Fruit fly (Drosophila melanogaster) whole organism, embryonic: ENCODE data around the gene CG5096.
A peak's percentile ranks its signal among the peaks of the same experiment; 100 is the strongest.

Experiments
- Bteb2 ChIP-seq: fragments of 200-800 bp; sonication (Bioruptor generic); optimal IDR thresholded peaks from 2 replicates; lab custom pipeline; 2016; ENCODE audit warnings: missing biosample characterization, missing genetic modification characterization
- CG11456 ChIP-seq: fragments of 200-800 bp; sonication (Bioruptor generic); IDR thresholded peaks from 3 replicates; pipeline ENCODE4 v1.3.6; 2022; ENCODE audit warnings: missing biosample characterization, missing genetic modification characterization
- CG12104 ChIP-seq: fragments of 200-800 bp; sonication (Bioruptor generic); optimal IDR thresholded peaks from 3 replicates; lab custom pipeline; 2016; ENCODE audit warnings: missing biosample characterization, missing genetic modification characterization
- CG12299 ChIP-seq: fragments of 200-800 bp; sonication (Bioruptor generic); optimal IDR thresholded peaks from 2 replicates; lab custom pipeline; 2018; ENCODE audit warnings: missing biosample characterization, mild to moderate bottlenecking, missing genetic modification characterization
- CG13287 ChIP-seq: fragments of 200-800 bp; sonication (Bioruptor generic); IDR thresholded peaks from 2 replicates; pipeline ENCODE4 v1.3.6; 2022; ENCODE audit warnings: missing biosample characterization, missing genetic modification characterization; ENCODE audit not compliant: partially characterized antibody
- CG1603 ChIP-seq: fragments of 200-800 bp; sonication (Bioruptor generic); optimal IDR thresholded peaks from 2 replicates; lab custom pipeline; 2019; ENCODE audit warnings: missing biosample characterization, mild to moderate bottlenecking, missing genetic modification characterization, moderate library complexity
- CG17328 ChIP-seq: fragments of 200-800 bp; sonication (Bioruptor generic); IDR thresholded peaks from 2 replicates; pipeline ENCODE4 v1.3.6; 2022; ENCODE audit warnings: missing biosample characterization, missing genetic modification characterization
- CG18476 ChIP-seq: fragments of 200-800 bp; sonication (Bioruptor generic); optimal IDR thresholded peaks from 2 replicates; lab custom pipeline; 2016; ENCODE audit warnings: missing biosample characterization, mild to moderate bottlenecking, missing genetic modification characterization
- CG18619 ChIP-seq: fragments of 200-800 bp; sonication (Bioruptor generic); optimal IDR thresholded peaks from 3 replicates; lab custom pipeline; 2017; ENCODE audit warnings: missing biosample characterization, mild to moderate bottlenecking, missing genetic modification characterization
- CG18764 ChIP-seq: fragments of 200-800 bp; sonication (Bioruptor generic); optimal IDR thresholded peaks from 3 replicates; lab custom pipeline; 2016; ENCODE audit warnings: missing biosample characterization, missing genetic modification characterization
- CG33557 ChIP-seq: fragments of 200-800 bp; sonication (Bioruptor generic); optimal IDR thresholded peaks from 2 replicates; lab custom pipeline; 2019; ENCODE audit warnings: missing biosample characterization, mild to moderate bottlenecking, missing genetic modification characterization, moderate library complexity
- CG34224 ChIP-seq: fragments of 200-800 bp; sonication (Bioruptor generic); IDR thresholded peaks from 3 replicates; pipeline ENCODE4 v1.3.6; 2022; ENCODE audit warnings: missing biosample characterization, missing genetic modification characterization; ENCODE audit not compliant: partially characterized antibody
- CG3726 ChIP-seq: fragments of 200-800 bp; sonication (Bioruptor generic); IDR thresholded peaks from 3 replicates; pipeline ENCODE4, ENCODE4 v1.3.6; 2022; ENCODE audit warnings: missing biosample characterization, missing genetic modification characterization
- CG3838 ChIP-seq: fragments of 200-800 bp; sonication (Bioruptor generic); optimal IDR thresholded peaks from 3 replicates; lab custom pipeline; 2016; ENCODE audit warnings: missing biosample characterization, missing genetic modification characterization
- CG7372 ChIP-seq: fragments of 200-800 bp; sonication (Bioruptor generic); IDR thresholded peaks from 2 replicates; pipeline ENCODE4 v1.3.6; 2022; ENCODE audit warnings: missing biosample characterization, missing genetic modification characterization
- CG7745 ChIP-seq: fragments of 200-800 bp; sonication (Bioruptor generic); optimal IDR thresholded peaks from 2 replicates; lab custom pipeline; 2018; ENCODE audit warnings: missing biosample characterization, mild to moderate bottlenecking, missing genetic modification characterization, moderate library complexity
- CG8359 ChIP-seq: fragments of 200-800 bp; sonication (Bioruptor generic); optimal IDR thresholded peaks from 2 replicates; lab custom pipeline; 2017; ENCODE audit warnings: missing biosample characterization, mild to moderate bottlenecking, missing genetic modification characterization, borderline replicate concordance
- CG9727 ChIP-seq: fragments of 200-800 bp; sonication (Bioruptor generic); optimal IDR thresholded peaks from 3 replicates; lab custom pipeline; 2017; ENCODE audit warnings: missing biosample characterization, mild to moderate bottlenecking, missing genetic modification characterization
- Chrac-16 ChIP-seq: fragments of 200-800 bp; sonication (Bioruptor generic); optimal IDR thresholded peaks from 3 replicates; lab custom pipeline; 2016; ENCODE audit warnings: missing biosample characterization, missing genetic modification characterization
- Dbx ChIP-seq: fragments of 200-800 bp; sonication (Bioruptor generic); IDR thresholded peaks from 3 replicates; pipeline ENCODE4 v1.3.6; 2022; ENCODE audit warnings: missing biosample characterization, missing genetic modification characterization
- Drgx ChIP-seq: fragments of 200-800 bp; sonication (Bioruptor generic); IDR thresholded peaks from 2 replicates; pipeline ENCODE4 v1.3.6; 2022; ENCODE audit warnings: missing biosample characterization, missing genetic modification characterization
- HHEX ChIP-seq: fragments of 200-800 bp; sonication (Bioruptor generic); optimal IDR thresholded peaks from 3 replicates; lab custom pipeline; 2017; ENCODE audit warnings: missing biosample characterization, mild to moderate bottlenecking, missing genetic modification characterization, missing genetic modification reagents
- Hr3 ChIP-seq: fragments of 200-800 bp; sonication (Bioruptor generic); optimal IDR thresholded peaks from 3 replicates; lab custom pipeline; 2016; ENCODE audit warnings: missing biosample characterization, missing genetic modification characterization
- Jarid2 ChIP-seq: fragments of 200-800 bp; sonication (Bioruptor generic); optimal IDR thresholded peaks from 3 replicates; lab custom pipeline; 2017; ENCODE audit warnings: mild to moderate bottlenecking, missing biosample characterization, missing genetic modification reagents, missing genetic modification characterization
- Meics ChIP-seq: fragments of 200-800 bp; sonication (Bioruptor generic); optimal IDR thresholded peaks from 2 replicates; lab custom pipeline; 2017; ENCODE audit warnings: missing biosample characterization, mild to moderate bottlenecking, missing genetic modification characterization
- Sox100B ChIP-seq: fragments of 200-800 bp; sonication (Bioruptor generic); optimal IDR thresholded peaks from 3 replicates; lab custom pipeline; 2018; ENCODE audit warnings: missing biosample characterization, mild to moderate bottlenecking, missing genetic modification characterization
- Ssrp ChIP-seq: fragments of 200-800 bp; sonication (Bioruptor generic); optimal IDR thresholded peaks from 2 replicates; lab custom pipeline; 2018; ENCODE audit warnings: missing biosample characterization, mild to moderate bottlenecking, missing genetic modification characterization, moderate library complexity
- Stat92E ChIP-seq, 3 experiments: fragments of >200 bp in 2 of 3; fragments of 200-800 bp in 1 of 3; sonication (Bioruptor generic) in 1 of 3; optimal IDR thresholded peaks; 2 replicates each; lab custom pipeline; 2017 to 2019; ENCODE audit warnings: missing biosample characterization in 3 of 3, missing genetic modification characterization in 3 of 3, mild to moderate bottlenecking in 1 of 3, moderate library complexity in 1 of 3
- Taf1 ChIP-seq: fragments of 200-800 bp; sonication (Bioruptor generic); IDR thresholded peaks from 2 replicates; pipeline ENCODE4 v1.3.6; 2022; ENCODE audit warnings: missing biosample characterization, missing genetic modification characterization
- Xrp1 ChIP-seq: fragments of 200-800 bp; sonication (Bioruptor generic); IDR thresholded peaks from 2 replicates; pipeline ENCODE4 v1.3.6; 2022; ENCODE audit warnings: missing biosample characterization, missing genetic modification characterization
- ac ChIP-seq: fragments of 200-800 bp; sonication (Bioruptor generic); optimal IDR thresholded peaks from 3 replicates; lab custom pipeline; 2017; ENCODE audit warnings: missing biosample characterization, mild to moderate bottlenecking, missing genetic modification characterization
- ap ChIP-seq: fragments of 200-800 bp; sonication (Bioruptor generic); IDR thresholded peaks from 2 replicates; pipeline ENCODE4 v1.3.6; 2022; ENCODE audit warnings: missing biosample characterization, missing genetic modification characterization
- cato ChIP-seq: fragments of 200-800 bp; sonication (Bioruptor generic); optimal IDR thresholded peaks from 2 replicates; lab custom pipeline; 2016; ENCODE audit warnings: missing biosample characterization, missing genetic modification characterization, borderline replicate concordance
- dimm ChIP-seq: fragments of 200-800 bp; sonication (Bioruptor generic); IDR thresholded peaks from 2 replicates; pipeline ENCODE4 v1.3.6; 2022; ENCODE audit warnings: missing biosample characterization, missing genetic modification characterization
- dysf ChIP-seq: fragments of 200-800 bp; sonication (Bioruptor generic); IDR thresholded peaks from 3 replicates; pipeline ENCODE4 v1.3.6; 2022; ENCODE audit warnings: missing biosample characterization, missing genetic modification characterization
- esg ChIP-seq: fragments of 200-800 bp; sonication (Bioruptor generic); conservative IDR thresholded peaks from 2 replicates; pipeline ENCODE4 v1.3.6; 2022; ENCODE audit warnings: missing biosample characterization, missing genetic modification characterization
- fd102C ChIP-seq: fragments of 200-800 bp; sonication (Bioruptor generic); optimal IDR thresholded peaks from 2 replicates; lab custom pipeline; 2018; ENCODE audit warnings: missing biosample characterization, mild to moderate bottlenecking, missing genetic modification characterization, moderate library complexity
- hkb ChIP-seq, 2 experiments: fragments of 200-800 bp in 1 of 2; fragments of >200 bp in 1 of 2; sonication (Bioruptor generic) in 1 of 2; IDR thresholded peaks in 1 of 2; optimal IDR thresholded peaks in 1 of 2; 2 replicates each; pipeline versions ENCODE4 v1.3.6 to Lab custom; 2017 to 2022; ENCODE audit warnings: missing biosample characterization in 1 of 2, missing genetic modification characterization in 1 of 2
- ind ChIP-seq: fragments of 200-800 bp; sonication (Bioruptor generic); optimal IDR thresholded peaks from 3 replicates; lab custom pipeline; 2016; ENCODE audit warnings: missing biosample characterization, missing genetic modification characterization
- insv ChIP-seq, 2 experiments: fragments of 200-800 bp; sonication (Bioruptor generic); optimal IDR thresholded peaks; 3 replicates each; lab custom pipeline; 2016 to 2018; ENCODE audit warnings: missing biosample characterization in 2 of 2, missing genetic modification characterization in 2 of 2
- jumu ChIP-seq: fragments of 200-800 bp; sonication (Bioruptor generic); optimal IDR thresholded peaks from 3 replicates; lab custom pipeline; 2016; ENCODE audit warnings: missing biosample characterization, missing genetic modification characterization
- lilli ChIP-seq: fragments of 200-800 bp; sonication (Bioruptor generic); optimal IDR thresholded peaks from 3 replicates; lab custom pipeline; 2016; ENCODE audit warnings: missing biosample characterization, missing genetic modification characterization
- pho ChIP-seq: fragments of 200-800 bp; sonication (Bioruptor generic); optimal IDR thresholded peaks from 2 replicates; lab custom pipeline; 2016; ENCODE audit warnings: missing biosample characterization, missing genetic modification characterization
- pros ChIP-seq: fragments of 200-800 bp; sonication (Bioruptor generic); optimal IDR thresholded peaks from 3 replicates; lab custom pipeline; 2019; ENCODE audit warnings: missing biosample characterization, mild to moderate bottlenecking, missing genetic modification characterization, moderate library complexity
- ro ChIP-seq: fragments of 200-800 bp; sonication (Bioruptor generic); IDR thresholded peaks from 2 replicates; pipeline ENCODE4 v1.3.6; 2022; ENCODE audit warnings: missing biosample characterization, missing genetic modification characterization
- schlank ChIP-seq: fragments of 200-800 bp; sonication (Bioruptor generic); optimal IDR thresholded peaks from 2 replicates; lab custom pipeline; 2018; ENCODE audit warnings: missing biosample characterization, mild to moderate bottlenecking, missing genetic modification characterization
- twi ChIP-seq: fragments of 200-800 bp; optimal IDR thresholded peaks from 2 replicates; lab custom pipeline; 2019; ENCODE audit warnings: missing biosample characterization, mild to moderate bottlenecking, missing genetic modification characterization, moderate library complexity
- vnd ChIP-seq: fragments of 200-800 bp; sonication (Bioruptor generic); IDR thresholded peaks from 3 replicates; pipeline ENCODE4 v1.3.6; 2022; ENCODE audit warnings: missing biosample characterization, missing genetic modification characterization; ENCODE audit not compliant: partially characterized antibody

CG5096 gene

DNA sequence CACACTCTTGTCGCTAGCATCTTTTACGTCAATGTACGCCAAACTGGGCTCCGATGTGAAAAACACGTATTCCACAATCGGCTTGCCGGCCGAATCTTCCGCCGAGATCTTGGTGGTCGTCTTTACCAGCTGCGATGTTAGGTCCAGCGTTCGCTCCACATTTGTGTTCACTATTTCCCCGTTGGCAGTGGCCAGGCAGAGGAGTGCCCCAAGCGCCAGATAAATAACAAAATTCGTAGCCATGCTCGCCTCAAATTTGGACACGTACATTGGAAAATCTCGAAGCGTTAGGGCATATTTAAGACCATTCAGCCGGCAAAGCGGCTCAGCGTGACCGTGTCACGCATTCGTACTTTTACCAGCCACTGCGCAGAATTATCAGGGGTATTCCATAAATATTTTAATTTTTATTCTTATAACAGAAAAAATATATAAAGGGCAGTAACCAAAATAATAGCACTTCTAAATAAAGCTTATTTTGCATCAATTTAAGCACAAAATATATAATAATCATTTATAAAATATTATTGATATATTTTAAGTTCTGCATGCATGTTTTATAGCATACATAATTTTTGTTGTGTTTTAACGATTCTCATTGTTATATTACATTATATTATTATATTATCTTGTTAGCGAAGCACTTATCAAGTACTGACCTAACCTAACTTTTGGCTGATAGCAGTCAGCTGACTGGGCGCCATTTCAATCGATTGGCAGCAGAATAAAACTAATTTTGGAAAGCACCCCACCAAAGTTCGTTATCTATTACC lies 6.4 kb upstream of the CG5096 start, which contains the start of the genes CG33303 and dpr19 (continued):
- TF ChIP-seq CG8359 (GFP tag; lab: Kevin White, UChicago) (peak; percentile 9), CG18476 (GFP tag; lab: Kevin White, UChicago) (no peak), lilli (GFP tag; lab: Kevin White, UChicago) (peak; percentile 12), twi (tag; lab: Kevin White, UChicago) (peak; percentile 71), Meics (peak; percentile 80), Drgx (peak; percentile 41; the same call in 1 of the 2 replicates), fd102C (GFP tag; lab: Kevin White, UChicago) (no peak), CG17328 (GFP tag; lab: Robert Waterston, UW) (peak; percentile 79), dimm (GFP tag; lab: Robert Waterston, UW) (no peak), Stat92E (GFP tag; optimal IDR thresholded peaks at IDR 0.05; lab: Kevin White, UChicago) (no peak), CG3838 (GFP tag; lab: Kevin White, UChicago) (no peak), pho (no peak), CG18764 (GFP tag; lab: Kevin White, UChicago) (peak; percentile 51), CG1603 (peak; percentile 16), Sox100B (GFP tag; lab: Kevin White, UChicago) (peak; percentile 83), Xrp1 (GFP tag; lab: Robert Waterston, UW) (peak; percentile 76), Ssrp (peak; percentile 77), dysf (peak; percentile 71; the same call in 1 of the 3 replicates), CG7372 (GFP tag; lab: Robert Waterston, UW) (peak; percentile 53), vnd (GFP tag; lab: Robert Waterston, UW) (no peak), CG12299 (tag; lab: Kevin White, UChicago) (peak; percentile 81), esg (GFP tag; lab: Robert Waterston, UW) (peak; percentile 58), Hr3 (GFP tag; lab: Kevin White, UChicago) (peak; percentile 65), ind (GFP tag; lab: Kevin White, UChicago) (peak; percentile 43), insv (GFP tag; optimal IDR thresholded peaks at IDR 0.05; lab: Kevin White, UChicago) (peak in 1 of 2 experiments; percentile 30), cato (GFP tag; lab: Kevin White, UChicago) (no peak), Chrac-16 (GFP tag; lab: Kevin White, UChicago) (peak; percentile 38), pros (GFP tag; lab: Kevin White, UChicago) (peak; percentile 26), CG9727 (GFP tag; lab: Kevin White, UChicago) (peak; percentile 83), CG18619 (GFP tag; lab: Kevin White, UChicago) (peak; percentile 68), jumu (no peak), CG34224 (GFP tag; lab: Robert Waterston, UW) (no peak), Dbx (GFP tag; lab: Robert Waterston, UW) (peak; percentile 65; the same call in 2 of the 3 replicates), ro (GFP tag; lab: Robert Waterston, UW) (no peak), CG3726 (GFP tag; lab: Robert Waterston, UW) (peak; percentile 51; the same call in 1 of the 3 replicates), schlank (tag; lab: Kevin White, UChicago) (peak; percentile 2), CG33557 (peak; percentile 74), HHEX (peak; percentile 71), Bteb2 (GFP tag; lab: Kevin White, UChicago) (no peak), ac (GFP tag; lab: Kevin White, UChicago) (no peak), CG7745 (peak; percentile 3), CG11456 (GFP tag; lab: Robert Waterston, UW) (0 out of 3 replicates have a peak, but pooled peaks have one; percentile 13), Jarid2 (GFP tag; lab: Kevin White, UChicago) (no peak), hkb (optimal IDR thresholded peaks at IDR 0.05; lab: Kevin White, UChicago) (no peak), hkb (GFP tag; IDR thresholded peaks at IDR 0.05; lab: Robert Waterston, UW) (peak; percentile 78), CG13287 (GFP tag; lab: Robert Waterston, UW) (peak; percentile 35; the same call in 1 of the 2 replicates), CG12104 (GFP tag; lab: Kevin White, UChicago) (peak; percentile 49), ap (peak; percentile 67), Taf1 (GFP tag; lab: Robert Waterston, UW) (peak; percentile 20; the same call in 1 of the 2 replicates)
